Worm (Caenorhabditis elegans) whole organism, L2 larva: Measurements from ENCODE around the gene ifet-1.

Experiments used
- Y55F3AM.14 ChIP-seq: fragments of 200-800 bp; sonication (Bioruptor generic); optimal IDR thresholded peaks from 2 replicates; lab custom pipeline; 2018; ENCODE audit warnings: mild to moderate bottlenecking, missing genetic modification characterization, missing compliant biosample characterization
- aly-2 ChIP-seq: fragments of 150-350 bp; optimal IDR thresholded peaks from 2 replicates; lab custom pipeline; 2014; ENCODE audit warnings: missing biosample characterization, missing genetic modification characterization

DNA sequence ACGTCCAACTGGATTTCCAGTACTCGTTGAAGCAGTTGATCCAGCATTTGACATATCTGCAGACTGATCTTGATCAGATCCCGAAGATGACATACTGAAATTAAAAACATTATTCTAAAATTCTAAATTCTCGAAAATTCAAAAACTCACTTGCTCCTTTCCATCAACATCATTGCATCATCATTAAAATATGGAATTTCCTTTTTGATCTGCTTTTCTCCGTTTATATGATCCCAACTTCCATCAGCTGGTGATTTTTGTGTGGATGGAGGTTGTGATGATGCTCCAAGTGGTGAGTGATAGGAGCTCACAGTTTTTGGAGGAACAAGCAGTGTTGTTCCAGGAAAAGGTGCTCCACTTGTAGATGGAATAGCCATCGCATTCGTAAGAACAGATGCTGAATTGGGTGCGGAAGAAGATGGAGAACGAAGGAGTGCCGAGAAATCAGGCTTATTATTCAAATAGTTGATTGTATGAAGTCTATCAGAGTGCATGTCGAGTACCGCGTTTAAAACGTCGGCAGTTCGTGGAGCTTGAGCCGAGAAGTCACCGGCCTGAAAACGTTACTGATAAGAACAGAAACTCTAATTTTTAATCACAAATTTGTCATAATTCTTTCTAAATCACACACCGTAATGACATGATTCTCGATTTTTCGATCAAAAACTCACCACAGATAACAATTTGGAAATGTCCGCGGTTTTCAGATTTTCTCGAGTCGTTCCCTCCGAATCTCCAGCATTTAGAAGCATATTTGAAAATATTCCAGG is 18.2 kb upstream of the ifet-1 start:
- TF ChIP-seq Y55F3AM.14 (no peak), aly-2 (no peak)
